Worm (Caenorhabditis elegans): ENCODE data around the gene D1046.4.

The D1046.4 gene

DNA sequence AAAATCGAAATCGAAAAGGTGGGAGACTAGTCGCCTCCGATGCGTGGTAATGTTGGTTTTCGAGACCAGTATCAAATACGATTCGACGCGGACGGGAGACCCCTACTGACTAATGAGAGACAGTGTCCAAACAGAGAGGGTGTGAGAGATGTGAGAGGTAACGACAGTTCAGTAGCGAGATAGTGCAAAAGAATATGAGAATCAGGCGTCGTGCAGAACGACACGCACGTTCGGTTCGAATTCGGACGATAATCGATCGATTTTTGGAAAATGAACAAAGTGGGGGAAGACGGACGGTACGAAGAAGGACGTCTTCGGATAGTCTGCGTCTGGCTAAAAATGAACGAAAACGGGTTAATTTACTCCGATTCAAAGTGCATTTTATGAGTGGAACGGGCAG is 11.7 kb upstream of the D1046.4 start, which contains the start of gene D1046.16:
TSS of gene D1046.16 (plus strand) at position 195 of the 400 bp plus-strand sequence.
- TF ChIP-seq W03F9.2 (tag; optimal IDR thresholded peaks at IDR 0.05), result peak; percentile 4
- no peak for TF ChIP-seq him-1 (tag; optimal IDR thresholded peaks at IDR 0.05)
- no peak for TF ChIP-seq dao-5 (tag; optimal IDR thresholded peaks at IDR 0.05)

DNA sequence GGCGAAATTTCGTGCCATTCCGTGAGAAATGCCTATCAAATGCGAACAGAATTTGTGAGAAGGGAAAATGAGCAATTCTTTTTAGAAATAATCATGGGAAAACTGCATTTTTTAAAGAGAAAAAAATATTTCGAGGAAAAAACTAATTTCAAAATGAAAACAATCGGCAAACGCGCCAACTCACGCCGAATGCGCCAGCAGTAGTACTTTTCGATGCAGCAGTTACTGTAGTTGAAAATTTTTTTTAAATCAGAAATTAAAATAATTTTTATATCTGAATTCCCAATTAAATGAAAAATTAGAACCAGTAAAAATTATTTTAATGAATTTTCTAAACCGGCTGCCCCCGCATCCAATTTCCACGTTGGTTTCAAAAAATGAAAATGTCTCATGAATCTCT is 10.3 kb upstream of the D1046.4 start:
- peak; percentile 60 for TF ChIP-seq W03F9.2 (tag; optimal IDR thresholded peaks at IDR 0.05)
- no peak for TF ChIP-seq him-1 (tag; optimal IDR thresholded peaks at IDR 0.05)

DNA sequence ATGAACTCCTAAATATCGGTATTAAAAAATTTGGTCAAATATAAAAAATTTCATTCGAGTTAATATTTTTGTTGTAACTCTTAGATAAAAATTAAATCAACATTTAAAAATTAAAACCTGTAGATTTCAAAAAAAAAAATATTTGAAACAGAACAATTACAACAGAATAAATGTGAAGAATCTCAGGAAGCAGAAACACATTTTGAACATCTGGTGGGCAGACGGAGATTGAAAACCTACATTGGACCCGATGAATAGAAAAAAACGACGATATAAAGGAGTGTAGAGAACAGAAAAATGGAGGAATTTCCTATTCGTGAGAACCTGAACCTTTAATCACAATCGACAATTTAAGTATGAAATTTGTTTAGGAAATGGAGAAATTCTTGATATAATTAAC is 9.5 kb upstream of the D1046.4 start:
- TF ChIP-seq dao-5 (tag; optimal IDR thresholded peaks at IDR 0.05) (no peak), W03F9.2 (tag; optimal IDR thresholded peaks at IDR 0.05) (no peak), him-1 (tag; optimal IDR thresholded peaks at IDR 0.05) (no peak)

DNA sequence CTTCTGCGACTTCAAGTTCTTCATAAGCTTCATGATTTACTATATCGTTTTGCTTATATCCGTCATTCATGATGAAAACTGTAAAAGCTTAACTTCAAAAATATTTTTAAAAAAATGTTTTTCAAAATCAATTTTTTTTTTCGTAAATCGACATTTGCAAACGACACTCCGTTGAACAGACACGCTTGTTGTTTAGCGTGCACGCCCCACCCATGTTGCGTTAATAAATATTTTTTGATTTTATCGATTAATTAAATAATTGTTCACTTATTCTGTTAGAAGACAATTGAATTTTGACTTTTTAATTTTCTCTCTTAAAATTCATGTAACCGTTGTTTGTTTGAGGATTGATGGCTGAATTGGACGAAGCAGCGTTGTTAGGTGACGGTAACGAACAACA is 7.7 kb upstream of the D1046.4 start, which contains the start of the genes D1046.2 and cfim-2:
TSS of gene D1046.2 (minus strand) at position 78 of the 400 bp plus-strand sequence.
TSS of gene cfim-2 (plus strand) at position 335 of the 400 bp plus-strand sequence.
- TF ChIP-seq him-1 (tag; optimal IDR thresholded peaks at IDR 0.05), result no peak
- TF ChIP-seq dao-5 (tag; optimal IDR thresholded peaks at IDR 0.05), result no peak
- no peak for TF ChIP-seq W03F9.2 (tag; optimal IDR thresholded peaks at IDR 0.05)

DNA sequence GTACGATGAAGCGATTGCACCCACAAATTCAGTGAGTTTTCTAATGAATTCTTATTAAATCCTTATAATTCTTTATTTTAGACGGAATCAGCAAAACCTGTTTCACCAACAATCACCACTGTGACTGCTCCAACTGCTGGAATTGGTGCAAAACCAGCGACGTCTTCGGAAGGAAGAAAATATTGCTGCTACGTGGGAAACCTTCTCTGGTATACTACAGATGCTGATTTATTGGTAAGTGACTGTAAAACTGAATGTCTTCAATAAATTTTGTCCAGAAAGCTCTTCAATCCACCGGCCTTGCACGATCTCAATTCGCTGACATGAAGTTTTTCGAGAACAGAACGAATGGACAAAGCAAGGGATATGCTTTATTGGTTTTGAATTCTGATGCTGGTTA is 7.2 kb upstream of the D1046.4 start:
- TF ChIP-seq W03F9.2 (tag; optimal IDR thresholded peaks at IDR 0.05), result no peak
- no peak for TF ChIP-seq dao-5 (tag; optimal IDR thresholded peaks at IDR 0.05)
- no peak for TF ChIP-seq him-1 (tag; optimal IDR thresholded peaks at IDR 0.05)

DNA sequence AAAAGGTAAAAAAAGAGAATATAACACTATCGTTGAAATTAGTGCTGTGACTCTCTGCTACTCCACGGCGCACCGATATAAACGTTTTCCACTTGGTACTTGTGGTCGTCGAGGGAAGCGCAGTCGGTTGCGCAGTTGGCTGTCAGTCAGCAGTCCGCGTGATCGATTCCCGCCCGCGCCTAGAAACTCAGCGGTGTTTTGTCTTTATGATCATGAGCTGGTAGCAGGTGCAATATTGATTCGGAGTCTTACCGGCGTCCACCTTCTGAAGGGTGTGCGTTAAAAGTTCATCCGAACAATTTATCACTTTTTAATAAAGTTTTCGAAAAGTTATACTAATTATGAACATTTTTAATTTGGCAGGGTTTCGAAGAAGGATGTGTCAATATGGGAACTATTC is 6.6 kb upstream of the D1046.4 start:
- TF ChIP-seq him-1 (tag; optimal IDR thresholded peaks at IDR 0.05), result peak; percentile 60
- peak; percentile 42 for TF ChIP-seq W03F9.2 (tag; optimal IDR thresholded peaks at IDR 0.05)
- TF ChIP-seq dao-5 (tag; optimal IDR thresholded peaks at IDR 0.05), result peak; percentile 94

DNA sequence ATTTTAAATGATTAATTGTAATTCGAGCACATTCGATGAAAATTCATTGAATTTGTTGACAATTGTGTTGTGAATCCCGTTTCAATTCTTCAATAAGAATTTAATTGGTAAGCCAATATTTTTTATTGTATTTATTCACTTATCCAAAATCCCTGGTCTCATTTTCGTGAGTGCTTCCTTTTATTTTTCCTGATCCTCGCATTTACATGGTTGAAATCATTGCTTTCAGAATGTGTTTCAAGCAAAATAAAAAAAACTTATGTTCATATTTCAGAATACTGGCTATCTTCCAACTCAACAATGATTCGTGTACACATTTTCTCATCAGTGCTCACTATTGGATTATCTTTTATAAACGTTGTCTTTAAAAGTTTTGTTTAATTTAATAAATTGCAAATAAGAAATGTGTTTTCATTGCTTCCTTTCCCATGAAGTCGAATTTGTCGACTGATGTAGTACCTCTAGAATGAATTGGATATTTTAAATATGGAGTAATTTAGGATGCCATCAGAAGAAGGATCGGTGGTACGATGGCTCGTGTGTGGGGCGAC is 3.7 kb upstream of the D1046.4 start, which contains the start of the genes D1046.18 and slc-25A26:
TSS of gene D1046.18 (plus strand) at position 301 of the 551 bp plus-strand sequence.
TSS of gene slc-25A26 (plus strand) at position 501 of the 551 bp plus-strand sequence.
- TF ChIP-seq him-1 (tag; optimal IDR thresholded peaks at IDR 0.05) (no peak), W03F9.2 (tag; optimal IDR thresholded peaks at IDR 0.05) (no peak), dao-5 (tag; optimal IDR thresholded peaks at IDR 0.05) (no peak)

DNA sequence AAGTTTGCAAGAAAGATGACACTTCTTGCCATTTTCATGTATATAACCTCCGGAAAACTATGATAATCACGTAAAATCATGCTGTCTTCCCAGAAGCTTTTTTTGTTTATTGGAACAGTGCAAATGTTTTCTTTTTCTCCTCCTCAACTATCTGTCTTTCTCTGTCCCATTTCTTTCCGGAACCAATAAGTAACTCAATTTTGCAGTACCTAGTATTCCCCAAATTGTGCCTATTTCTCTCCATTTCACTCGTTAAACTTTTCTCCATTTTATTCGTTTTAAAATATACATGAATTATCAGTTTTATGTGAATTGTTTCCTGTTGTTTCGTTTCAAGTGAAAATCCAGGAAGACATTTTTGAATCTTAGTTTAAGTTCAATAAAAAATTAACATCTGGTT is 9.8 kb downstream of the D1046.4 start:
- TF ChIP-seq W03F9.2 (tag; optimal IDR thresholded peaks at IDR 0.05) (no peak), him-1 (tag; optimal IDR thresholded peaks at IDR 0.05) (no peak), dao-5 (tag; optimal IDR thresholded peaks at IDR 0.05) (no peak)

DNA sequence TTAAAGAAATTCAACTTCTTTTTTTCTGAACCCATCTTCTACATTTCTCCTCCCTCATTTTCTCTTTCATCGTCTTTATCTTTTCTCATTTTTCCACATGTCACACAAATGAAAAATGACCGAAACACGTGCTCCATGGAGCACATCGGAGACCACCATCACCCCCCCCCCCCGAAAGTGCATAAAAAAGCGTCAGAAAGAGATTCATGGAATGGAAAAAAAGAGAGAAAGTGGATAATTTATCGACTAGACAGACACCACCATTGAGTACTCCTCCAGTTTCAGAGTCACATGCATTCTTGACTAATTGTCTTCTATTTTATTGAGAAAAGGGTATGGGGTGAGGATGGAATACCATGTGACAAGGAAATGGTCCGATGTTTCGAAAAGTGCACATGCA is 13.5 kb downstream of the D1046.4 start:
- no peak for TF ChIP-seq dao-5 (tag; optimal IDR thresholded peaks at IDR 0.05)
- no peak for TF ChIP-seq W03F9.2 (tag; optimal IDR thresholded peaks at IDR 0.05)
- no peak for TF ChIP-seq him-1 (tag; optimal IDR thresholded peaks at IDR 0.05)

DNA sequence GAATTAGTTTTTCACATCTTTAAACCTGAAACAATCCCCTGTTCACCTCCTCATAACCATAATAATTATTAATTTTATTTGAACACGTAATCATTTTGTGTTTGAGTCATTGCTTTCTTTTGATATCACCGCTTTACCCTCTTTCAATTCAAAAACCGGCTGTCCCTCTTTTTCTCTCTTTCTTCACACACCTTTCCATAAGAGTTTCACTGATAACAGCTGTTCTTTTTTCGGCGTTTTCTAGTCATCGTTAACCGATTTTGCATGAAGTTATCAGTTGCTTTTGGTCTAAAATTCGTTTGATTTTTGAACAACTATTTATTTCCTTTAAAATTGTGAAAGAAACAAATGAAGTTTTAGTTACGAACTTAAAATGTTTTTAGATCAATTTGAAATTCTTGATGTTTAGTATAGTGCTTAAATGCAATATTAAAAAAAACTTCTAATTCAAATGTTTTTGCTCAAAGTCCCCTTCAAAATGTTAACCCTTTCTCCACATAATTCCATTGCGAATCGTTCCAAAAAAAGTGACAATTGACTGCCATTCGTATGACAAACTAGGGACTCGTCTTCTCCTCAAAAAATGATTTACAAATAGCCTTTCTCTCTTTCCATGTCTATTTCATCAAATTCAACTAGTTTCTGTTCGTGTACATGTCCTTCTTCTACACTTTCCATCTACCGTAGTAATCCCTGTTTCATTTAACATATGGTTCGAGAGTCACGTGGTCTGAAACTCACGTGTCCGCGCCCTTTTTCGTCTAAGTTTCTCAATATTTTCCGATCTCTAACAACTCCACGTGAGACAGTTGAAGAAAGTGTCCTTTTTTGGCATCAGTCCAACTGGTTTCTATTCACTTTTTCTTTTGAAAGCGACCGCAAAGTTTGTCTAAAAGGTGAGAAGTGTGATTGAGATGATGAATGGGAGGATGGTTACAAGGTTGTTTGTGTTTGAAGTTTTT is 15.7 kb downstream of the D1046.4 start:
- TF ChIP-seq him-1 (tag; optimal IDR thresholded peaks at IDR 0.05) (no peak), W03F9.2 (tag; optimal IDR thresholded peaks at IDR 0.05) (peak; percentile 37)

DNA sequence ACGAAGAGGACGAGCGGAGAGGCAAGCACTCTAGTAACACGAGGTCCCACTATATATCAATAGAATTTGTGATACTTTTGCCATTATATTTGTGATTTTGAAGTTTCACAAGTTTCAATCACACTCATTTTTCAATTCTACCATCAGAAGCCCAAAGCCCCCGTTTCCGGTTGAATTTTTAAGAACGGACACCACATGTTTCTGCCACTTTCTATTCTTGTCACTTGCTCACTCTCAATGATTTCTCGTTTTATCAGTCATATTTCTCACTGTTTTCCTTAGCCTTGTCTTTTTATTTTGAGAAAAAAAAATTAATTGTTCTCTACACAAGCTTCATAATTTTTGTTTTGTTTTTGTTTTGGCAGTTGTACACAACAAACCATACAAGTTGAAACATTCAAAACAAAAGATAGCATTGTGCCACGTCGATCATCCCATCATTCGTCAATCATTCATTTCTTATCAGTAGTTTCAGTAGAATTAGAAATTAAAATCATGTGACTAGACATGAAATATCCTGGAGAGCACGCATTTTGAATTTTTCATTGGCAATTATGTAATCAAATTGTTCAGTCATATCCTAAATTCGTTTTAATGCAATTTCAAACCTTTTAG is 18.4 kb downstream of the D1046.4 start:
- TF ChIP-seq dao-5 (tag; optimal IDR thresholded peaks at IDR 0.05) (no peak), W03F9.2 (tag; optimal IDR thresholded peaks at IDR 0.05) (no peak), him-1 (tag; optimal IDR thresholded peaks at IDR 0.05) (no peak)

DNA sequence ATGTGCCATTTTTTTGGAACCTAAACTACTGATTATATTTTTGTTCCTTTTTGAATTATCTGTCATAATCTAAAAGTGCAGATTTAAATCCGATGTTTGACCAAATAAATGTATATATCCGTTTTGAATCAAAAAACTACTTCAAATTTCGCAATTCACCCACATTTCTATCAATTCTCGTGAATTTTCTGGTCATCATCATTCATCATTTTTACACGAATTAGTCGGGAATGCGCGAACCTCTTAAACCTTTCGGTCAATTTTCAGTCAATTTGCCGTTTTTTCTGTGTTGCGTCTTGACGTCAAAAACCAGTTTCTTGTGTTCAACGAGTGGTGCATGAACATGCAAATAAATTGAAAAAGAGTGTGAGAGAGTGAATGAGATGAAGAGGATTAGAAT is 20.5 kb downstream of the D1046.4 start:
- TF ChIP-seq W03F9.2 (tag; optimal IDR thresholded peaks at IDR 0.05) (no peak), him-1 (tag; optimal IDR thresholded peaks at IDR 0.05) (no peak), dao-5 (tag; optimal IDR thresholded peaks at IDR 0.05) (no peak)

DNA sequence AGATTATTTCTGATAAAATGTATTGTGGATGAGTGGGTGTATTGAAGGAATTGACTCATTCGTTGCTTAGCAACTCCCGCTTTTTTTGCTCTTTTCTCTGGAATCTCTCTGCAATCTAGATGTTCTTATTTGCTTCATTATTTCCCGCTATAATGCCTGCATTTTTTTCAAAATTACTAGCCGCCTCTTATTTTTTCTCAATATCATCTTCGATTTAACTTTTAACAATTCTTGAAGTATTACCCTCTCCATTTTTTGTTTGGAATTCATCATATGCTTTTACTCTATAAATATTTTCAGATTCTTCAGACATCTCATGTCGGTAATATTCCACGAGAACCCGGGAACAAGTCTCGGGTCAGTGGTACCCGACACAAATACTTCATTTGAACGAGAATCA is 22.5 kb downstream of the D1046.4 start, which contains the start of gene tpra-1:
TSS of gene tpra-1 (plus strand) at position 301 of the 400 bp plus-strand sequence.
- TF ChIP-seq dao-5 (tag; optimal IDR thresholded peaks at IDR 0.05), result no peak
- TF ChIP-seq him-1 (tag; optimal IDR thresholded peaks at IDR 0.05), result no peak
- no peak for TF ChIP-seq W03F9.2 (tag; optimal IDR thresholded peaks at IDR 0.05)

DNA sequence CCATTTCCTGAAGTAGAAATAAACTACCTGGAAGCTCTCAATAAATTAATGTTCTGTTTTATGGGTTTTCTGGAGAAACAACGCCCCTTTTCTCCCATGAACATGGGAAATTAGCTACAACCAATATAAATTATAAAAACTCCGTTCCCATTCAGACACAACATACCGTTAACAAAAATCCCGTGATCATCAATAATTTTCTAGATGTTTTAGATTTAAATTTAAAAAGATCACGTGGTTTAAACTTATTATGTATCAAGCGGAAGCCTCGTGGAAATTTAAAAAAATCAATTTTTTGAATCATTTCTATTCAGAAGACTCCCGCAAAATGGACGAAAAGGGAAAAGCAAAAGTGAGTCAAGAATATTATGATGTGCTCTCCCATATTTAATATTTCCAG is 32.2 kb downstream of the D1046.4 start, which contains the start of gene C53B4.2:
TSS of gene C53B4.2 (plus strand) at position 301 of the 400 bp plus-strand sequence.
- TF ChIP-seq dao-5 (tag; optimal IDR thresholded peaks at IDR 0.05) (no peak), him-1 (tag; optimal IDR thresholded peaks at IDR 0.05) (no peak), W03F9.2 (tag; optimal IDR thresholded peaks at IDR 0.05) (no peak)
